Fruit fly (Drosophila melanogaster) Kc167 (cell line): Measurements from ENCODE around the gene CG14515.

Experiments used
- Myc ChIP-seq: fragments of >200 bp; optimal IDR thresholded peaks from 2 replicates; lab custom pipeline; 2017; ENCODE audit warnings: missing external identifiers
- Sin3A ChIP-seq: fragments of >200 bp; optimal IDR thresholded peaks from 2 replicates; lab custom pipeline; 2018; ENCODE audit warnings: missing external identifiers
- h ChIP-seq: fragments of >200 bp; optimal IDR thresholded peaks from 3 replicates; lab custom pipeline; 2018; ENCODE audit warnings: missing external identifiers
- insv ChIP-seq: fragments of >200 bp; optimal IDR thresholded peaks from 3 replicates; lab custom pipeline; 2018; ENCODE audit warnings: missing external identifiers
- psq ChIP-seq: fragments of >200 bp; optimal IDR thresholded peaks from 2 replicates; lab custom pipeline; 2017; ENCODE audit warnings: missing external identifiers

DNA sequence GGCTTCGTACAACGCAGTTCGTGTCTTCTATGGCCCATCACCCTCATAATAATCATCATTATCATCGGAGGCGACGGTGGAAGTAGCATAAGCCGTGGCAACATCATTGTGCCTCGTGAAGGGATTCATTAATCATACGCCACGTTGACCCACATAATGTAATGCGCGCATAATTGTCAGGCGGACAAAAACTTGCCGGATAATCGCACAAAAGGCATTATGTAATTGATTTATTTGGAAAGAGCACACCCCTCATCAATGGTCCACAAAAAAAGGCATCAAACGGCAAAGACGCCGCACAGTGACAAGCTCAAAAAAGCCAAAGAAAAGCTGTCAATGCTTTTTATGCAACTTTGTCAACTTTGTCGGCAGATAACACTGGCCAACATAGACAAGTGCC lies 943 bp downstream of the CG14515 start:
- TF ChIP-seq insv (no peak), Sin3A (lab: Kevin White, UChicago) (no peak), Myc (lab: Kevin White, UChicago) (no peak), h (lab: Kevin White, UChicago) (no peak), psq (no peak)
